Fruit fly (Drosophila melanogaster) whole organism, embryonic: ENCODE results near the gene CG43915.
A peak's percentile ranks its signal among the peaks of the same experiment; 100 is the strongest.

Experiments
- Antp ChIP-seq: fragments of 200-800 bp; sonication (Bioruptor generic); optimal IDR thresholded peaks from 3 replicates; lab custom pipeline; 2016; ENCODE audit warnings: missing biosample characterization, missing genetic modification characterization
- CG10979 ChIP-seq: fragments of 200-800 bp; sonication (Bioruptor generic); optimal IDR thresholded peaks from 2 replicates; lab custom pipeline; 2018; ENCODE audit warnings: missing biosample characterization, mild to moderate bottlenecking, missing genetic modification characterization, moderate library complexity
- CG12769 ChIP-seq: fragments of 200-800 bp; sonication (Bioruptor generic); optimal IDR thresholded peaks from 2 replicates; lab custom pipeline; 2019; ENCODE audit warnings: missing biosample characterization, mild to moderate bottlenecking, missing genetic modification characterization, moderate library complexity
- CG14860 ChIP-seq: fragments of 200-800 bp; sonication (Bioruptor generic); IDR thresholded peaks from 3 replicates; pipeline ENCODE4 v1.3.6; 2022; ENCODE audit warnings: missing biosample characterization, missing genetic modification characterization; ENCODE audit not compliant: partially characterized antibody
- CG15073 ChIP-seq: fragments of 200-800 bp; sonication (Bioruptor generic); optimal IDR thresholded peaks from 2 replicates; lab custom pipeline; 2016; ENCODE audit warnings: missing biosample characterization, missing genetic modification characterization
- CG1602 ChIP-seq: fragments of 200-800 bp; sonication (Bioruptor generic); optimal IDR thresholded peaks from 3 replicates; lab custom pipeline; 2016; ENCODE audit warnings: missing biosample characterization, missing genetic modification characterization
- CG17568 ChIP-seq: fragments of 200-800 bp; sonication (Bioruptor generic); optimal IDR thresholded peaks from 2 replicates; lab custom pipeline; 2018; ENCODE audit warnings: missing biosample characterization, mild to moderate bottlenecking, missing genetic modification characterization, moderate library complexity
- CG17829 ChIP-seq: fragments of 200-800 bp; optimal IDR thresholded peaks from 2 replicates; lab custom pipeline; 2019; ENCODE audit warnings: missing biosample characterization, mild to moderate bottlenecking, missing genetic modification characterization, moderate library complexity
- CG18476 ChIP-seq: fragments of 200-800 bp; sonication (Bioruptor generic); optimal IDR thresholded peaks from 2 replicates; lab custom pipeline; 2016; ENCODE audit warnings: missing biosample characterization, mild to moderate bottlenecking, missing genetic modification characterization
- CG2712 ChIP-seq: fragments of 200-800 bp; optimal IDR thresholded peaks from 3 replicates; lab custom pipeline; 2019; ENCODE audit warnings: missing biosample characterization, mild to moderate bottlenecking, missing genetic modification characterization, moderate library complexity
- CG3163 ChIP-seq: fragments of 200-800 bp; sonication (Bioruptor generic); optimal IDR thresholded peaks from 3 replicates; lab custom pipeline; 2016; ENCODE audit warnings: missing biosample characterization, missing genetic modification characterization
- CG4282 ChIP-seq: fragments of 200-800 bp; sonication (Bioruptor generic); optimal IDR thresholded peaks from 2 replicates; lab custom pipeline; 2016; ENCODE audit warnings: missing biosample characterization, missing genetic modification characterization
- CG6175 ChIP-seq: fragments of 200-800 bp; sonication (Bioruptor generic); IDR thresholded peaks from 3 replicates; pipeline ENCODE4 v1.3.6; 2022; ENCODE audit warnings: missing biosample characterization, missing genetic modification characterization
- CG6254 ChIP-seq: fragments of 200-800 bp; sonication (Bioruptor generic); optimal IDR thresholded peaks from 3 replicates; lab custom pipeline; 2017; ENCODE audit warnings: mild to moderate bottlenecking, missing biosample characterization, missing genetic modification reagents, missing genetic modification characterization
- CG6683 ChIP-seq: fragments of 200-800 bp; sonication (Bioruptor generic); optimal IDR thresholded peaks from 2 replicates; lab custom pipeline; 2017; ENCODE audit warnings: missing biosample characterization, mild to moderate bottlenecking, missing genetic modification characterization, missing genetic modification reagents
- CG6765 ChIP-seq: fragments of 200-800 bp; sonication (Bioruptor generic); optimal IDR thresholded peaks from 3 replicates; lab custom pipeline; 2017; ENCODE audit warnings: missing biosample characterization, mild to moderate bottlenecking, missing genetic modification characterization
- CG8388 ChIP-seq: fragments of 200-800 bp; sonication (Bioruptor generic); optimal IDR thresholded peaks from 2 replicates; lab custom pipeline; 2019; ENCODE audit warnings: missing biosample characterization, mild to moderate bottlenecking, missing genetic modification characterization, moderate library complexity
- CG9797 ChIP-seq: fragments of 200-800 bp; sonication (Bioruptor generic); optimal IDR thresholded peaks from 3 replicates; lab custom pipeline; 2018; ENCODE audit warnings: missing biosample characterization, mild to moderate bottlenecking, missing genetic modification characterization
- Eip74EF ChIP-seq, 2 experiments: fragments of 200-800 bp in 1 of 2; fragments of >200 bp in 1 of 2; sonication (Bioruptor generic) in 1 of 2; optimal IDR thresholded peaks; 2 replicates each; lab custom pipeline; 2017 to 2019; ENCODE audit warnings: missing biosample characterization in 2 of 2, missing genetic modification characterization in 2 of 2, mild to moderate bottlenecking in 1 of 2, moderate library complexity in 1 of 2
- Gug ChIP-seq: fragments of 200-800 bp; sonication (Bioruptor generic); IDR thresholded peaks from 4 replicates; pipeline ENCODE4 v1.3.6; 2022; ENCODE audit warnings: missing biosample characterization, missing genetic modification characterization
- Lpt ChIP-seq: fragments of >200 bp; optimal IDR thresholded peaks from 2 replicates; lab custom pipeline; 2018; ENCODE audit warnings: missing biosample characterization, missing genetic modification characterization
- Med ChIP-seq: fragments of 200-800 bp; sonication (Bioruptor generic); peaks from one replicate; lab custom pipeline; 2016; ENCODE audit warnings: missing biosample characterization, missing genetic modification characterization, mild to moderate bottlenecking, inconsistent platforms, moderate library complexity
- Nf-YA ChIP-seq: fragments of 200-800 bp; sonication (Bioruptor generic); IDR thresholded peaks from 2 replicates; pipeline ENCODE4 v1.3.6; 2022; ENCODE audit warnings: missing biosample characterization, missing genetic modification characterization
- Oli ChIP-seq: fragments of 200-800 bp; sonication (Bioruptor generic); optimal IDR thresholded peaks from 2 replicates; lab custom pipeline; 2018; ENCODE audit warnings: missing biosample characterization, mild to moderate bottlenecking, missing genetic modification characterization, moderate library complexity
- Pdp1 ChIP-seq, 2 experiments: fragments of 200-800 bp; sonication (Bioruptor generic); optimal IDR thresholded peaks; 3 replicates each; lab custom pipeline; 2016; ENCODE audit warnings: missing biosample characterization in 2 of 2, missing genetic modification characterization in 2 of 2, mild to moderate bottlenecking in 1 of 2, moderate library complexity in 1 of 2
- Side ChIP-seq: fragments of 200-800 bp; sonication (Bioruptor generic); optimal IDR thresholded peaks from 2 replicates; lab custom pipeline; 2016; ENCODE audit warnings: missing biosample characterization, missing genetic modification characterization
- Sin3A ChIP-seq: fragments of >200 bp; optimal IDR thresholded peaks from 2 replicates; lab custom pipeline; 2018
- Ssrp ChIP-seq: fragments of 200-800 bp; sonication (Bioruptor generic); optimal IDR thresholded peaks from 2 replicates; lab custom pipeline; 2018; ENCODE audit warnings: missing biosample characterization, mild to moderate bottlenecking, missing genetic modification characterization, moderate library complexity
- Stat92E ChIP-seq, 3 experiments: fragments of >200 bp in 2 of 3; fragments of 200-800 bp in 1 of 3; sonication (Bioruptor generic) in 1 of 3; optimal IDR thresholded peaks; 2 replicates each; lab custom pipeline; 2017 to 2019; ENCODE audit warnings: missing biosample characterization in 3 of 3, missing genetic modification characterization in 3 of 3, mild to moderate bottlenecking in 1 of 3, moderate library complexity in 1 of 3
- YL-1 ChIP-seq: fragments of 200-800 bp; sonication (Bioruptor generic); optimal IDR thresholded peaks from 3 replicates; lab custom pipeline; 2017; ENCODE audit warnings: missing biosample characterization, mild to moderate bottlenecking, missing genetic modification characterization
- al ChIP-seq: fragments of 200-800 bp; sonication (Bioruptor generic); IDR thresholded peaks from 2 replicates; pipeline ENCODE4 v1.3.6; 2022; ENCODE audit warnings: missing biosample characterization, missing genetic modification characterization
- aop ChIP-seq: fragments of 200-800 bp; sonication (Bioruptor generic); IDR thresholded peaks from 2 replicates; pipeline ENCODE4 v1.3.6; 2022; ENCODE audit warnings: missing biosample characterization, missing genetic modification characterization
- ara ChIP-seq: fragments of 200-800 bp; sonication (Bioruptor generic); IDR thresholded peaks from 2 replicates; pipeline ENCODE4 v1.3.6; 2022; ENCODE audit warnings: missing biosample characterization, missing genetic modification characterization
- bsh ChIP-seq, 2 experiments: fragments of 200-800 bp; sonication (Bioruptor generic); optimal IDR thresholded peaks; 2 replicates each; lab custom pipeline; 2017 to 2018; ENCODE audit warnings: mild to moderate bottlenecking in 2 of 2, missing biosample characterization in 2 of 2, missing genetic modification characterization in 2 of 2, moderate library complexity in 1 of 2
- esg ChIP-seq: fragments of 200-800 bp; sonication (Bioruptor generic); conservative IDR thresholded peaks from 2 replicates; pipeline ENCODE4 v1.3.6; 2022; ENCODE audit warnings: missing biosample characterization, missing genetic modification characterization
- eyg ChIP-seq: fragments of 200-800 bp; sonication (Bioruptor generic); optimal IDR thresholded peaks from 3 replicates; lab custom pipeline; 2016; ENCODE audit warnings: missing biosample characterization, missing genetic modification characterization
- gcm ChIP-seq: fragments of 200-800 bp; sonication (Bioruptor generic); optimal IDR thresholded peaks from 2 replicates; lab custom pipeline; 2019; ENCODE audit warnings: missing biosample characterization, mild to moderate bottlenecking, missing genetic modification characterization, moderate library complexity
- hth ChIP-seq: fragments of >200 bp; optimal IDR thresholded peaks from 2 replicates; lab custom pipeline; 2017; ENCODE audit warnings: inconsistent platforms
- inv ChIP-seq: fragments of 200-800 bp; sonication (Bioruptor generic); IDR thresholded peaks from 2 replicates; pipeline ENCODE4 v1.3.6; 2022; ENCODE audit warnings: missing biosample characterization, missing genetic modification characterization; ENCODE audit not compliant: partially characterized antibody
- lov ChIP-seq, 2 experiments: fragments of 200-800 bp in 1 of 2; fragments of >200 bp in 1 of 2; sonication (Bioruptor generic) in 1 of 2; IDR thresholded peaks in 1 of 2; optimal IDR thresholded peaks in 1 of 2; 2 replicates in 1 of 2; 3 replicates in 1 of 2; pipeline versions ENCODE4 v1.3.6 to Lab custom; 2017 to 2022; ENCODE audit warnings: missing biosample characterization in 1 of 2, missing genetic modification characterization in 1 of 2
- nmo ChIP-seq: fragments of 200-800 bp; sonication (Bioruptor generic); optimal IDR thresholded peaks from 2 replicates; lab custom pipeline; 2018; ENCODE audit warnings: missing biosample characterization, mild to moderate bottlenecking, missing genetic modification characterization, moderate library complexity
- nom ChIP-seq: fragments of 200-800 bp; sonication (Bioruptor generic); optimal IDR thresholded peaks from 2 replicates; lab custom pipeline; 2017; ENCODE audit warnings: missing biosample characterization, missing genetic modification characterization, mild to moderate bottlenecking, moderate library complexity, missing genetic modification reagents
- otp ChIP-seq: fragments of 200-800 bp; sonication (Bioruptor generic); IDR thresholded peaks from 3 replicates; pipeline ENCODE4, ENCODE4 v1.3.6; 2022; ENCODE audit warnings: missing biosample characterization, missing genetic modification characterization
- schlank ChIP-seq: fragments of 200-800 bp; sonication (Bioruptor generic); optimal IDR thresholded peaks from 2 replicates; lab custom pipeline; 2018; ENCODE audit warnings: missing biosample characterization, mild to moderate bottlenecking, missing genetic modification characterization
- sens ChIP-seq: fragments of 200-800 bp; sonication (Bioruptor generic); peaks from one replicate; lab custom pipeline; 2016; ENCODE audit warnings: missing biosample characterization, missing genetic modification characterization
- so ChIP-seq: fragments of 200-800 bp; sonication (Bioruptor generic); IDR thresholded peaks from 3 replicates; pipeline ENCODE4 v1.3.6; 2022; ENCODE audit warnings: missing biosample characterization, missing genetic modification characterization
- sob ChIP-seq: fragments of 200-800 bp; sonication (Bioruptor generic); IDR thresholded peaks from 2 replicates; pipeline ENCODE4 v1.3.6; 2022; ENCODE audit warnings: missing biosample characterization, missing genetic modification characterization
- wdn ChIP-seq: fragments of 200-800 bp; sonication (Bioruptor generic); IDR thresholded peaks from 2 replicates; pipeline ENCODE4 v1.3.6; 2022; ENCODE audit warnings: missing biosample characterization, missing genetic modification characterization

The CG43915 gene

dm6 chr3L:3928205-3928942 lies 44.3 kb upstream of the CG43915 start (continued):
- peak; percentile 5 for TF ChIP-seq YL-1 (GFP tag; lab: Kevin White, UChicago)
- peak in 1 of 2 experiments; percentile 81 for TF ChIP-seq bsh (GFP tag; optimal IDR thresholded peaks at IDR 0.05; lab: Kevin White, UChicago)
- peak; percentile 77; the same call in 2 of the 3 replicates for TF ChIP-seq otp
- no peak for TF ChIP-seq CG10979 (tag; lab: Kevin White, UChicago)
- no peak for TF ChIP-seq Stat92E (GFP tag; optimal IDR thresholded peaks at IDR 0.05; lab: Kevin White, UChicago)
- peak; percentile 78 for TF ChIP-seq esg (GFP tag; lab: Robert Waterston, UW)
- peak; percentile 81 for TF ChIP-seq Gug
- peak; percentile 81 for TF ChIP-seq so (GFP tag; lab: Robert Waterston, UW)
- peak; percentile 72 for TF ChIP-seq CG17568 (GFP tag; lab: Kevin White, UChicago)
- TF ChIP-seq CG1602 (GFP tag; lab: Kevin White, UChicago) = peak; percentile 72
- peak; percentile 84 for TF ChIP-seq al (GFP tag; lab: Robert Waterston, UW)
- peak; percentile 91 for TF ChIP-seq wdn
- no peak for TF ChIP-seq CG15073 (GFP tag; lab: Kevin White, UChicago)
- peak; percentile 78 for TF ChIP-seq CG18476
- no peak for TF ChIP-seq inv (GFP tag; lab: Robert Waterston, UW)
- no peak for TF ChIP-seq aop
- peak; percentile 80 for TF ChIP-seq Nf-YA (GFP tag; lab: Robert Waterston, UW)
- no peak for TF ChIP-seq CG14860 (GFP tag; lab: Robert Waterston, UW)
- TF ChIP-seq CG6765 (GFP tag; lab: Kevin White, UChicago) = peak; percentile 81
- TF ChIP-seq Oli (tag; lab: Kevin White, UChicago) = peak; percentile 87
- TF ChIP-seq CG6683 (GFP tag; lab: Kevin White, UChicago) = peak; percentile 77
- TF ChIP-seq CG2712 (tag; lab: Kevin White, UChicago) = peak; percentile 68
- TF ChIP-seq CG17829 (tag; lab: Kevin White, UChicago) = no peak
- no peak for TF ChIP-seq CG9797 (GFP tag; lab: Kevin White, UChicago)
- TF ChIP-seq CG8388 (GFP tag; lab: Kevin White, UChicago) = peak; percentile 56
- TF ChIP-seq CG3163 (GFP tag; lab: Kevin White, UChicago) = peak; percentile 67
- TF ChIP-seq CG4282 (GFP tag; lab: Kevin White, UChicago) = peak; percentile 72
- no peak for TF ChIP-seq gcm (GFP tag; lab: Kevin White, UChicago)
- TF ChIP-seq nmo (GFP tag; lab: Kevin White, UChicago) = peak; percentile 82
- TF ChIP-seq ara (GFP tag; lab: Robert Waterston, UW) = peak; percentile 62; the same call in 1 of the 2 replicates
- no peak for TF ChIP-seq lov (optimal IDR thresholded peaks at IDR 0.05; lab: Kevin White, UChicago)
- no peak for TF ChIP-seq lov (GFP tag; IDR thresholded peaks at IDR 0.05; lab: Robert Waterston, UW)
- TF ChIP-seq hth (lab: Kevin White, UChicago) = no peak
- TF ChIP-seq Eip74EF (GFP tag; optimal IDR thresholded peaks at IDR 0.05; lab: Kevin White, UChicago) = peak in 1 of 2 experiments; percentile 37
- no peak for TF ChIP-seq Lpt (GFP tag; lab: Kevin White, UChicago)
- TF ChIP-seq Pdp1 (GFP tag; optimal IDR thresholded peaks at IDR 0.05; lab: Kevin White, UChicago) = peak; percentile 76 to 79
- peak; percentile 95 for TF ChIP-seq sens
- TF ChIP-seq Med (GFP tag; lab: Kevin White, UChicago) = peak; percentile 99
- peak; percentile 86 for TF ChIP-seq CG6175 (GFP tag; lab: Robert Waterston, UW)
- peak; percentile 47 for TF ChIP-seq CG6254
- TF ChIP-seq CG12769 (tag; lab: Kevin White, UChicago) = peak; percentile 97
- no peak for TF ChIP-seq Sin3A
- TF ChIP-seq sob (GFP tag; lab: Robert Waterston, UW) = peak; percentile 93
- no peak for TF ChIP-seq nom (GFP tag; lab: Kevin White, UChicago)
- TF ChIP-seq Side = peak; percentile 84
- peak; percentile 85 for TF ChIP-seq schlank (tag; lab: Kevin White, UChicago)
- peak; percentile 67 for TF ChIP-seq eyg
- peak; percentile 76 for TF ChIP-seq Ssrp (tag; lab: Kevin White, UChicago)
- TF ChIP-seq Antp = peak; percentile 79
